Worm (Caenorhabditis elegans): ENCODE measurements around the gene kbp-3.

DNA sequence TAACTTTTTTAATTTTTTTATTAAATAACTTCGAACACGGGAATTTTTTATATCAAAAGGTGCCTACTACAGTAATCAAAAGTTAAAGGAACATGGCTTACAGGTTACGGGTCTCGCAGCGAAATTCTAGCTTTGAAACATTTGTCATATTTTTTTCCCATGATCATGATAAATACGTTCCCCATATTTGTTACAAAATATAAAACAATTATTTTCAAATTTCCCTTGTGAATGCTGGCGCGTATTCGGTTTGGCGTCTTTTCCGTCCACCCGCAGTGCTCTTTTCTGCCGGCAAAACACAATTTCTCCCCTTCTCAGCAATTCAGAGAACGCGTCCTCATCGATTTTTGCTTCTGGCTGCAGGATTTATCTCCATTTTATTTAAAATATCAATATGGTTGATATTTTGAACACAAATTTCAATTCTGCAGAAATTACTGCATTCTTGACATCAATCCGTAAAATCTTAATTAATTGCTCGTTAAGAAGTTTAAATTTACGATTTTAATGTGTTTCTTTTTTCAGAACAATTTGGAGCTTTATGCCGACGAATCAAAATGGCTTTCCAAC lies 24.6 kb downstream of the kbp-3 start, which contains the start of gene imb-2:
- TF ChIP-seq pqm-1 (tag; optimal IDR thresholded peaks at IDR 0.05) (no peak), lin-11 (tag; optimal IDR thresholded peaks at IDR 0.05) (no peak), ama-1 (optimal IDR thresholded peaks at IDR 0.05) (no peak), nhr-232 (tag; optimal IDR thresholded peaks at IDR 0.05) (no peak), odd-2 (tag; optimal IDR thresholded peaks at IDR 0.05) (no peak), unc-3 (GFP tag; conservative IDR thresholded peaks at IDR 0.05) (no peak), unc-3 (tag; optimal IDR thresholded peaks at IDR 0.05) (no peak), unc-86 (tag; optimal IDR thresholded peaks at IDR 0.05) (no peak), nfya-1 (tag; optimal IDR thresholded peaks at IDR 0.05) (peak; percentile 33), sdc-2 (tag; optimal IDR thresholded peaks at IDR 0.05) (no peak), lim-6 (tag; optimal IDR thresholded peaks at IDR 0.05) (no peak), nhr-11 (tag; optimal IDR thresholded peaks at IDR 0.05) (no peak)
